Worm (Caenorhabditis elegans) whole organism, L2 larva: ENCODE data around the gene ntr-2.

Source experiments
- C34F6.9 ChIP-seq: fragments of 150-350 bp; optimal IDR thresholded peaks from 2 replicates; lab custom pipeline; 2014; ENCODE audit warnings: missing biosample characterization, missing genetic modification characterization
- F13H6.1 ChIP-seq: sonication (generic microtip); optimal IDR thresholded peaks from 2 replicates; lab custom pipeline; 2016; ENCODE audit warnings: missing genetic modification characterization, missing compliant biosample characterization
- R02D3.7 ChIP-seq: fragments of 150-350 bp; optimal IDR thresholded peaks from 2 replicates; lab custom pipeline; 2014; ENCODE audit warnings: missing biosample characterization, missing genetic modification characterization
- Y55F3AM.14 ChIP-seq: fragments of 200-800 bp; sonication (Bioruptor generic); optimal IDR thresholded peaks from 2 replicates; lab custom pipeline; 2018; ENCODE audit warnings: mild to moderate bottlenecking, missing genetic modification characterization, missing compliant biosample characterization
- ZK546.5 ChIP-seq: sonication (generic microtip); optimal IDR thresholded peaks from 2 replicates; lab custom pipeline; 2017; ENCODE audit warnings: missing biosample characterization, missing genetic modification characterization
- alr-1 ChIP-seq: fragments of 150-350 bp; optimal IDR thresholded peaks from 2 replicates; lab custom pipeline; 2014; ENCODE audit warnings: missing biosample characterization, missing genetic modification characterization
- ama-1 ChIP-seq: fragments of 150-350 bp; optimal IDR thresholded peaks from 2 replicates; lab custom pipeline; 2018; ENCODE audit warnings: inconsistent platforms
- blmp-1 ChIP-seq: sonication (generic microtip); optimal IDR thresholded peaks from 2 replicates; lab custom pipeline; 2017; ENCODE audit warnings: missing genetic modification characterization, mild to moderate bottlenecking, missing compliant biosample characterization, antibody characterized with exemption, moderate library complexity; ENCODE audit not compliant: insufficient read depth
- ceh-16 ChIP-seq: fragments of 150-350 bp; optimal IDR thresholded peaks from 2 replicates; lab custom pipeline; 2014; ENCODE audit warnings: missing biosample characterization, missing genetic modification characterization
- ceh-82 ChIP-seq: fragments of 150-350 bp; optimal IDR thresholded peaks from 2 replicates; lab custom pipeline; 2014; ENCODE audit warnings: missing biosample characterization, missing genetic modification characterization
- crh-2 ChIP-seq: sonication (generic microtip); optimal IDR thresholded peaks from 2 replicates; lab custom pipeline; 2017; ENCODE audit warnings: missing biosample characterization, missing genetic modification characterization
- dmd-4 ChIP-seq: sonication (generic microtip); optimal IDR thresholded peaks from 2 replicates; lab custom pipeline; 2017; ENCODE audit warnings: missing biosample characterization, missing genetic modification characterization
- egl-27 ChIP-seq: sonication (generic microtip); optimal IDR thresholded peaks from 3 replicates; lab custom pipeline; 2017; ENCODE audit warnings: missing biosample characterization, missing genetic modification reagents, missing genetic modification characterization
- elt-1 ChIP-seq: fragments of 150-350 bp; optimal IDR thresholded peaks from 2 replicates; lab custom pipeline; 2014; ENCODE audit warnings: missing biosample characterization, missing genetic modification characterization
- elt-3 ChIP-seq: sonication (generic microtip); optimal IDR thresholded peaks from 2 replicates; lab custom pipeline; 2017; ENCODE audit warnings: missing biosample characterization, missing genetic modification characterization
- gmeb-1 ChIP-seq: fragments of 150-350 bp; optimal IDR thresholded peaks from 2 replicates; lab custom pipeline; 2014; ENCODE audit warnings: missing biosample characterization, missing genetic modification characterization
- lin-13 ChIP-seq: fragments of 150-350 bp; optimal IDR thresholded peaks from 2 replicates; lab custom pipeline; 2014; ENCODE audit warnings: missing biosample characterization, missing genetic modification reagents, missing genetic modification characterization
- lsy-2 ChIP-seq, 2 experiments: fragments of 150-350 bp in 1 of 2; sonication (generic microtip) in 1 of 2; optimal IDR thresholded peaks; 2 replicates each; lab custom pipeline; 2014 to 2017; ENCODE audit warnings: missing biosample characterization in 2 of 2, missing genetic modification characterization in 2 of 2
- mab-5 ChIP-seq: fragments of 150-350 bp; optimal IDR thresholded peaks from 2 replicates; lab custom pipeline; 2014; ENCODE audit warnings: missing biosample characterization, missing genetic modification characterization
- mbf-1 ChIP-seq: sonication (generic microtip); optimal IDR thresholded peaks from 2 replicates; lab custom pipeline; 2017; ENCODE audit warnings: missing biosample characterization, missing genetic modification characterization
- mdl-1 ChIP-seq, 2 experiments: fragments of 150-350 bp in 1 of 2; sonication (generic microtip) in 1 of 2; optimal IDR thresholded peaks; 2 replicates each; lab custom pipeline; 2017; ENCODE audit warnings: missing biosample characterization in 2 of 2, missing genetic modification characterization in 2 of 2
- nhr-11 ChIP-seq: fragments of 150-350 bp; optimal IDR thresholded peaks from 2 replicates; lab custom pipeline; 2014; ENCODE audit warnings: missing biosample characterization, missing genetic modification characterization
- nhr-12 ChIP-seq: fragments of 150-350 bp; optimal IDR thresholded peaks from 2 replicates; lab custom pipeline; 2014; ENCODE audit warnings: missing biosample characterization, missing genetic modification characterization
- nhr-129 ChIP-seq: fragments of 150-350 bp; optimal IDR thresholded peaks from 2 replicates; lab custom pipeline; 2014; ENCODE audit warnings: missing biosample characterization, missing genetic modification characterization
- nhr-21 ChIP-seq: fragments of 150-350 bp; optimal IDR thresholded peaks from 2 replicates; lab custom pipeline; 2014; ENCODE audit warnings: missing biosample characterization, missing genetic modification characterization
- nhr-23 ChIP-seq: fragments of 150-350 bp; optimal IDR thresholded peaks from 2 replicates; lab custom pipeline; 2014; ENCODE audit warnings: missing biosample characterization, missing genetic modification reagents, missing genetic modification characterization
- nhr-237 ChIP-seq: fragments of 150-350 bp; optimal IDR thresholded peaks from 2 replicates; lab custom pipeline; 2014; ENCODE audit warnings: missing biosample characterization, missing genetic modification characterization
- nhr-6 ChIP-seq: fragments of 150-350 bp; optimal IDR thresholded peaks from 2 replicates; lab custom pipeline; 2014; ENCODE audit warnings: missing biosample characterization, missing genetic modification characterization
- nhr-77 ChIP-seq: fragments of 150-350 bp; optimal IDR thresholded peaks from 2 replicates; lab custom pipeline; 2014; ENCODE audit warnings: missing biosample characterization, missing genetic modification characterization
- sma-3 ChIP-seq: sonication (generic microtip); optimal IDR thresholded peaks from 2 replicates; lab custom pipeline; 2016; ENCODE audit warnings: missing genetic modification reagents, missing genetic modification characterization, missing compliant biosample characterization
- sma-9 ChIP-seq, 2 experiments: fragments of 150-350 bp in 1 of 2; sonication (generic microtip) in 1 of 2; optimal IDR thresholded peaks; 2 replicates each; lab custom pipeline; 2014 to 2016; ENCODE audit warnings: missing genetic modification characterization in 2 of 2, mild to moderate bottlenecking in 1 of 2, missing biosample characterization in 1 of 2, missing compliant biosample characterization in 1 of 2, missing genetic modification reagents in 1 of 2, moderate library complexity in 1 of 2
- snpc-4 ChIP-seq: fragments of 150-350 bp; optimal IDR thresholded peaks from 2 replicates; lab custom pipeline; 2014; ENCODE audit warnings: missing biosample characterization, missing genetic modification characterization
- unc-39 ChIP-seq: fragments of 150-350 bp; optimal IDR thresholded peaks from 2 replicates; lab custom pipeline; 2014; ENCODE audit warnings: missing biosample characterization, missing genetic modification characterization
- unc-55 ChIP-seq: fragments of 150-350 bp; sonication (generic microtip); optimal IDR thresholded peaks from 3 replicates; lab custom pipeline; 2014; ENCODE audit warnings: missing biosample characterization, missing genetic modification reagents, missing genetic modification characterization
- unc-62 ChIP-seq: fragments of 150-350 bp; optimal IDR thresholded peaks from 2 replicates; lab custom pipeline; 2014; ENCODE audit warnings: missing biosample characterization, missing genetic modification reagents, missing genetic modification characterization
- zag-1 ChIP-seq: fragments of 150-350 bp; optimal IDR thresholded peaks from 2 replicates; lab custom pipeline; 2014; ENCODE audit warnings: missing biosample characterization, missing genetic modification characterization
- ztf-1 ChIP-seq: fragments of 200-800 bp; sonication (Bioruptor generic); conservative IDR thresholded peaks from 2 replicates; pipeline ENCODE4 v1.3.6; 2022; ENCODE audit warnings: missing genetic modification characterization, missing compliant biosample characterization
- ztf-11 ChIP-seq: sonication (generic microtip); optimal IDR thresholded peaks from 2 replicates; lab custom pipeline; 2017; ENCODE audit warnings: missing biosample characterization, missing genetic modification characterization
- ztf-4 ChIP-seq: fragments of 150-350 bp; optimal IDR thresholded peaks from 2 replicates; lab custom pipeline; 2014; ENCODE audit warnings: missing biosample characterization, missing genetic modification characterization

ntr-2 gene

ce11 chrX:14946217-14946463, 17.4 kb upstream of the ntr-2 start, which contains the start of gene mrp-5:
mrp-5 (minus strand) TSS chrX:14946317.
- no peak for TF ChIP-seq nhr-129 (tag; lab: Kevin White, UChicago)
- TF ChIP-seq sma-9 (GFP tag; optimal IDR thresholded peaks at IDR 0.05; lab: Kevin White, UChicago) = no peak
- TF ChIP-seq sma-9 (tag; optimal IDR thresholded peaks at IDR 0.05; lab: Kevin White, UChicago) = no peak
- TF ChIP-seq crh-2 (tag; lab: Kevin White, UChicago) = no peak
- no peak for TF ChIP-seq ceh-16 (tag; lab: Kevin White, UChicago)
- TF ChIP-seq Y55F3AM.14 (GFP tag; lab: Kevin White, UChicago) = no peak
- TF ChIP-seq ama-1 (lab: Kevin White, UChicago) = no peak

ce11 chrX:14938188-14938587, 9.4 kb upstream of the ntr-2 start:
- peak; percentile 87 for TF ChIP-seq snpc-4
- TF ChIP-seq sma-9 (GFP tag; optimal IDR thresholded peaks at IDR 0.05; lab: Kevin White, UChicago) = no peak
- TF ChIP-seq sma-9 (tag; optimal IDR thresholded peaks at IDR 0.05; lab: Kevin White, UChicago) = no peak

- no peak for TF ChIP-seq sma-3 (GFP tag; lab: Kevin White, UChicago)
Measured at ce11 chrX:14931443-14931842, 2.7 kb upstream of the ntr-2 start.

ce11 chrX:14929512-14929911, 758 bp upstream of the ntr-2 start:
- TF ChIP-seq ceh-82 (tag; lab: Kevin White, UChicago) = no peak
- no peak for TF ChIP-seq blmp-1
- TF ChIP-seq nhr-11 (tag; lab: Kevin White, UChicago) = no peak
- no peak for TF ChIP-seq mbf-1 (tag; lab: Kevin White, UChicago)
- no peak for TF ChIP-seq elt-1 (tag; lab: Kevin White, UChicago)
- no peak for TF ChIP-seq ZK546.5 (tag; lab: Kevin White, UChicago)
- TF ChIP-seq, all 48 proteins: peak for 0

- TF ChIP-seq ama-1 (lab: Kevin White, UChicago) (no peak), R02D3.7 (tag; lab: Kevin White, UChicago) (no peak), ztf-4 (tag; lab: Kevin White, UChicago) (no peak), C34F6.9 (tag; lab: Kevin White, UChicago) (no peak), nhr-237 (tag; lab: Kevin White, UChicago) (no peak), nhr-21 (no peak), nhr-77 (tag; lab: Kevin White, UChicago) (no peak), unc-62 (GFP tag; lab: Kevin White, UChicago) (no peak), nhr-129 (tag; lab: Kevin White, UChicago) (no peak), unc-39 (tag; lab: Kevin White, UChicago) (no peak), dmd-4 (tag; lab: Kevin White, UChicago) (no peak), nhr-12 (tag; lab: Kevin White, UChicago) (no peak), nhr-11 (tag; lab: Kevin White, UChicago) (no peak), gmeb-1 (tag; lab: Kevin White, UChicago) (no peak), nhr-23 (no peak), Y55F3AM.14 (GFP tag; lab: Kevin White, UChicago) (no peak), unc-55 (GFP tag; lab: Kevin White, UChicago) (no peak), egl-27 (tag; lab: Kevin White, UChicago) (no peak), ztf-11 (tag; lab: Kevin White, UChicago) (no peak), mdl-1 (tag; optimal IDR thresholded peaks at IDR 0.05; lab: Kevin White, UChicago) (no peak)
- TF ChIP-seq, all 48 proteins: peak for 0
Measured at ce11 chrX:14922758-14923157, 6.0 kb downstream of the ntr-2 start.

ce11 chrX:14920880-14921279, 7.9 kb downstream of the ntr-2 start:
- TF ChIP-seq elt-3 = no peak

ce11 chrX:14918538-14918937, 10.2 kb downstream of the ntr-2 start, which contains the start of gene npr-40:
npr-40 (plus strand) TSS chrX:14918838.
- TF ChIP-seq nhr-6 (no peak), ztf-1 (GFP tag; lab: Robert Waterston, UW) (no peak), alr-1 (tag; lab: Kevin White, UChicago) (no peak), zag-1 (tag; lab: Kevin White, UChicago) (no peak), ceh-82 (tag; lab: Kevin White, UChicago) (no peak), nhr-12 (tag; lab: Kevin White, UChicago) (no peak), Y55F3AM.14 (GFP tag; lab: Kevin White, UChicago) (no peak), F13H6.1 (tag; lab: Kevin White, UChicago) (no peak), unc-55 (GFP tag; lab: Kevin White, UChicago) (no peak), R02D3.7 (tag; lab: Kevin White, UChicago) (no peak), unc-62 (GFP tag; lab: Kevin White, UChicago) (no peak), lsy-2 (tag; optimal IDR thresholded peaks at IDR 0.05; lab: Kevin White, UChicago) (no peak), gmeb-1 (tag; lab: Kevin White, UChicago) (no peak), ama-1 (lab: Kevin White, UChicago) (no peak), nhr-21 (no peak), blmp-1 (no peak), mab-5 (tag; lab: Kevin White, UChicago) (no peak), lin-13 (GFP tag; lab: Kevin White, UChicago) (no peak), egl-27 (tag; lab: Kevin White, UChicago) (no peak)
